Fruit fly (Drosophila melanogaster): ENCODE data around the gene Arl1.

The Arl1 gene

dm6 chr3L:15977565-15977964 is 5.4 kb upstream of the Arl1 start (continued):
- TF ChIP-seq unpg (GFP tag; optimal IDR thresholded peaks at IDR 0.05), result peak; percentile 39
- TF ChIP-seq CG10366 (GFP tag; IDR thresholded peaks at IDR 0.05), result 0 out of 2 replicates have a peak, but pooled peaks have one; percentile 42
- TF ChIP-seq CG4328 (GFP tag; optimal IDR thresholded peaks at IDR 0.05), result no peak
- peak in 1 of 2 experiments; percentile 36 for TF ChIP-seq bsh (GFP tag; optimal IDR thresholded peaks at IDR 0.05)
- no peak for TF ChIP-seq ftz-f1 (GFP tag; optimal IDR thresholded peaks at IDR 0.05)
- TF ChIP-seq ttk (GFP tag; IDR thresholded peaks at IDR 0.05), result peak; percentile 59
- TF ChIP-seq CG32532 (GFP tag; IDR thresholded peaks at IDR 0.05), result peak; percentile 74
- peak in 1 of 2 experiments; percentile 44 for TF ChIP-seq dpn (GFP tag; optimal IDR thresholded peaks at IDR 0.05)
- TF ChIP-seq ci (GFP tag; IDR thresholded peaks at IDR 0.05), result no peak
- peak; percentile 4 for TF ChIP-seq gcm (GFP tag; optimal IDR thresholded peaks at IDR 0.05)
- peak; percentile 36; the same call in 2 of the 3 replicates for TF ChIP-seq jigr1 (GFP tag; IDR thresholded peaks at IDR 0.05)
- TF ChIP-seq CG31224 (GFP tag; IDR thresholded peaks at IDR 0.05), result peak; percentile 41; the same call in 1 of the 2 replicates
- TF ChIP-seq CG7357 (GFP tag; IDR thresholded peaks at IDR 0.05), result peak; percentile 59; the same call in 2 of the 3 replicates
- 0 out of 2 replicates have a peak, but pooled peaks have one; percentile 7 for TF ChIP-seq toy (GFP tag; IDR thresholded peaks at IDR 0.05)
- 0 out of 2 replicates have a peak, but pooled peaks have one; percentile 8 for TF ChIP-seq onecut (GFP tag; IDR thresholded peaks at IDR 0.05)
- TF ChIP-seq PHDP (tag; optimal IDR thresholded peaks at IDR 0.05), result peak; percentile 53
- peak; percentile 71 for TF ChIP-seq gsb (GFP tag; IDR thresholded peaks at IDR 0.05)
- TF ChIP-seq CG17328 (GFP tag; IDR thresholded peaks at IDR 0.05), result peak; percentile 46; the same call in 1 of the 2 replicates
- TF ChIP-seq mam (GFP tag; optimal IDR thresholded peaks at IDR 0.05), result peak; percentile 21

DNA sequence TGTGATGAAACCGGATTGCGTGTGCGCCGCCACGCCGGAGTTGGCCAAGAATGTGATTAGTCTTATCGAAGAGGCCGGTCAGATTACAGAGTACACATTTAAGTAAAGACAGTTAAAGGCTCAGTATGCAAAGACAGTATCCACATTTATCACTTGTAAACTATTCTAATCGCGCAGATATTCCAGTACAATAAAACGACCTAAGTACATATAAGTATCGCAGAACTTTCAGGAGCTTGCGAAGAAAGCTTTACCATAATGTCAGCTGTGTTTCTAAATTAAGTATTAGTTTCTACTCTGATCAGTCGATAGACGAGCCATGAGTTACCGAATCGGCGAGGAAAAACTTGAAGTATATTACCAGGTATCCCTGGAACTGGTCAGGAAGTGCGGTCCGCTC is 4.7 kb upstream of the Arl1 start, which contains the start of gene CG17028:
TSS of gene CG17028 (plus strand) at position 301 of the 400 bp plus-strand sequence.
- TF ChIP-seq exex (tag; optimal IDR thresholded peaks at IDR 0.05) (peak; percentile 48), mirr (GFP tag; optimal IDR thresholded peaks at IDR 0.05) (peak; percentile 66), sd (tag; optimal IDR thresholded peaks at IDR 0.05) (peak; percentile 22), trem (tag; optimal IDR thresholded peaks at IDR 0.05) (no peak)

DNA sequence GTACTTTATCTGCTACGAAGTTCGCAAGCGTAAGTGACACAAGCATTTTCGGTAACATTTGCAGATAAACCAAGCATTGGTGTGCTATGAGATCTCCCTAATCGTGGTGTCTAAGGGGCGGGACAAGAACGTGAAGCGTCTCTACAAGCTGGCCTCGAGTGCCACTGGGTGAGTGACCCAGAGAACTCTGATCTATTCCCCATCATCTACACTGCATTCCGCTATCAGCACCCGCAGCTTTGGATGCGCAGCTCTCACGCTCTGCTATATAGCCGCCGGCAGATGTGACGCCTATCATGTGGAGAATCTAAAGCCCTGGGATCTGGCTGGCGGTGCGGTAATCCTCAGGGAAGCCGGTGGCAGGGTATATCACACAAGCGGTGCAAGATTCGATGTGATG is 3.7 kb upstream of the Arl1 start:
- TF ChIP-seq CG17359 (tag; optimal IDR thresholded peaks at IDR 0.05) (no peak), dm (GFP tag; optimal IDR thresholded peaks at IDR 0.05) (no peak), ato (GFP tag; IDR thresholded peaks at IDR 0.05; ENCODE audit: partially characterized antibody) (no peak), CG14441 (GFP tag; IDR thresholded peaks at IDR 0.05) (0 out of 2 replicates have a peak, but pooled peaks have one; percentile 10), ab (GFP tag; optimal IDR thresholded peaks at IDR 0.05) (no peak), Hr78 (GFP tag; optimal IDR thresholded peaks at IDR 0.05) (peak in 1 of 2 experiments; percentile 16), GATAe (GFP tag; conservative IDR thresholded peaks at IDR 0.05) (no peak), Hr3 (GFP tag; optimal IDR thresholded peaks at IDR 0.05) (no peak), CG10654 (GFP tag; optimal IDR thresholded peaks at IDR 0.05) (no peak), Atf3 (GFP tag; optimal IDR thresholded peaks at IDR 0.05) (no peak), CG14050 (GFP tag; IDR thresholded peaks at IDR 0.05) (no peak), phol (tag; optimal IDR thresholded peaks at IDR 0.05) (no peak), CG3065 (GFP tag; optimal IDR thresholded peaks at IDR 0.05) (no peak), Pdp1 (GFP tag; optimal IDR thresholded peaks at IDR 0.05) (peak in 1 of 2 experiments; percentile 8), Doc2 (GFP tag; IDR thresholded peaks at IDR 0.05) (no peak), D19A (tag; optimal IDR thresholded peaks at IDR 0.05) (no peak), CG33213 (GFP tag; optimal IDR thresholded peaks at IDR 0.05) (no peak), Elba2 (GFP tag; optimal IDR thresholded peaks at IDR 0.05) (no peak), CG7963 (GFP tag; IDR thresholded peaks at IDR 0.05; ENCODE audit: partially characterized antibody) (0 out of 3 replicates have a peak, but pooled peaks have one; percentile 19), Max (GFP tag; optimal IDR thresholded peaks at IDR 0.05) (no peak)
